Worm (Caenorhabditis elegans): ENCODE measurements around the gene tig-3.

The tig-3 gene

ce11 chrII:15226805-15227204, 24.8 kb downstream of the tig-3 start:
- no peak for TF ChIP-seq B0310.2 (tag; optimal IDR thresholded peaks at IDR 0.05)
- no peak for TF ChIP-seq hnd-1 (tag; optimal IDR thresholded peaks at IDR 0.05)
- TF ChIP-seq pes-1 (GFP tag; IDR thresholded peaks at IDR 0.05) = no peak
- TF ChIP-seq ceh-13 (GFP tag; optimal IDR thresholded peaks at IDR 0.05) = no peak
- TF ChIP-seq hmg-4 (GFP tag; optimal IDR thresholded peaks at IDR 0.05) = no peak
- TF ChIP-seq tra-4 (tag; optimal IDR thresholded peaks at IDR 0.05) = no peak
- no peak for TF ChIP-seq hmbx-1 (tag; optimal IDR thresholded peaks at IDR 0.05)
- no peak for TF ChIP-seq ceh-36 (tag; optimal IDR thresholded peaks at IDR 0.05)
- no peak for TF ChIP-seq ama-1 (optimal IDR thresholded peaks at IDR 0.05)
- no peak for TF ChIP-seq scrt-1 (GFP tag; IDR thresholded peaks at IDR 0.05)
- no peak for TF ChIP-seq flt-1 (GFP tag; IDR thresholded peaks at IDR 0.05)
- TF ChIP-seq tbx-37 (GFP tag; conservative IDR thresholded peaks at IDR 0.05) = no peak
- no peak for TF ChIP-seq ets-7 (tag; optimal IDR thresholded peaks at IDR 0.05)
- TF ChIP-seq tbx-11 (GFP tag; IDR thresholded peaks at IDR 0.05) = no peak
- no peak for TF ChIP-seq F13C5.2 (tag; optimal IDR thresholded peaks at IDR 0.05)
- no peak for TF ChIP-seq aly-1 (tag; optimal IDR thresholded peaks at IDR 0.05)
- no peak for TF ChIP-seq sea-1 (GFP tag; conservative IDR thresholded peaks at IDR 0.05)

ce11 chrII:15226186-15226585, 25.4 kb downstream of the tig-3 start:
- TF ChIP-seq aly-1 (tag; optimal IDR thresholded peaks at IDR 0.05) = peak; percentile 12
- TF ChIP-seq ets-7 (tag; optimal IDR thresholded peaks at IDR 0.05) = no peak

ce11 chrII:15220116-15220515, 31.5 kb downstream of the tig-3 start:
- no peak for TF ChIP-seq ets-7 (tag; optimal IDR thresholded peaks at IDR 0.05)
- TF ChIP-seq sea-1 (GFP tag; conservative IDR thresholded peaks at IDR 0.05) = no peak
- no peak for TF ChIP-seq hmg-4 (GFP tag; optimal IDR thresholded peaks at IDR 0.05)
- no peak for TF ChIP-seq pes-1 (GFP tag; IDR thresholded peaks at IDR 0.05)

ce11 chrII:15219033-15219432, 32.6 kb downstream of the tig-3 start:
- no peak for TF ChIP-seq F13C5.2 (tag; optimal IDR thresholded peaks at IDR 0.05)
- no peak for TF ChIP-seq B0310.2 (tag; optimal IDR thresholded peaks at IDR 0.05)
- no peak for TF ChIP-seq aly-1 (tag; optimal IDR thresholded peaks at IDR 0.05)
- no peak for TF ChIP-seq tbx-11 (GFP tag; IDR thresholded peaks at IDR 0.05)
- TF ChIP-seq hmbx-1 (tag; optimal IDR thresholded peaks at IDR 0.05) = no peak
- no peak for TF ChIP-seq ama-1 (optimal IDR thresholded peaks at IDR 0.05)
- TF ChIP-seq hmg-4 (GFP tag; optimal IDR thresholded peaks at IDR 0.05) = no peak

- TF ChIP-seq tra-4 (tag; optimal IDR thresholded peaks at IDR 0.05) (no peak), ets-7 (tag; optimal IDR thresholded peaks at IDR 0.05) (no peak), F13C5.2 (tag; optimal IDR thresholded peaks at IDR 0.05) (no peak), ceh-13 (GFP tag; optimal IDR thresholded peaks at IDR 0.05) (no peak)
Observed at ce11 chrII:15218609-15219008, 33.0 kb downstream of the tig-3 start.

- no peak for TF ChIP-seq tra-4 (tag; optimal IDR thresholded peaks at IDR 0.05)
- no peak for TF ChIP-seq scrt-1 (GFP tag; IDR thresholded peaks at IDR 0.05)
- peak; percentile 40 for TF ChIP-seq hmg-4 (GFP tag; optimal IDR thresholded peaks at IDR 0.05)
- TF ChIP-seq tbx-11 (GFP tag; IDR thresholded peaks at IDR 0.05) = no peak
- no peak for TF ChIP-seq B0310.2 (tag; optimal IDR thresholded peaks at IDR 0.05)
Observed at ce11 chrII:15217949-15218348, 33.6 kb downstream of the tig-3 start.

ce11 chrII:15213732-15214131, 37.9 kb downstream of the tig-3 start:
- no peak for TF ChIP-seq flt-1 (GFP tag; IDR thresholded peaks at IDR 0.05)
- no peak for TF ChIP-seq hnd-1 (tag; optimal IDR thresholded peaks at IDR 0.05)
- TF ChIP-seq pes-1 (GFP tag; IDR thresholded peaks at IDR 0.05) = no peak
- TF ChIP-seq scrt-1 (GFP tag; IDR thresholded peaks at IDR 0.05) = no peak
- TF ChIP-seq hmg-4 (GFP tag; optimal IDR thresholded peaks at IDR 0.05) = no peak
- no peak for TF ChIP-seq aly-1 (tag; optimal IDR thresholded peaks at IDR 0.05)
- TF ChIP-seq tbx-11 (GFP tag; IDR thresholded peaks at IDR 0.05) = no peak
- TF ChIP-seq sea-1 (GFP tag; conservative IDR thresholded peaks at IDR 0.05) = no peak

- TF ChIP-seq B0310.2 (tag; optimal IDR thresholded peaks at IDR 0.05) (no peak), tbx-37 (GFP tag; conservative IDR thresholded peaks at IDR 0.05) (no peak), aly-1 (tag; optimal IDR thresholded peaks at IDR 0.05) (no peak), ceh-13 (GFP tag; optimal IDR thresholded peaks at IDR 0.05) (no peak), ama-1 (optimal IDR thresholded peaks at IDR 0.05) (no peak), sea-1 (GFP tag; conservative IDR thresholded peaks at IDR 0.05) (no peak), F13C5.2 (tag; optimal IDR thresholded peaks at IDR 0.05) (no peak), tbx-11 (GFP tag; IDR thresholded peaks at IDR 0.05) (no peak), hmg-4 (GFP tag; optimal IDR thresholded peaks at IDR 0.05) (no peak), pes-1 (GFP tag; IDR thresholded peaks at IDR 0.05) (no peak), hnd-1 (tag; optimal IDR thresholded peaks at IDR 0.05) (no peak), hmbx-1 (tag; optimal IDR thresholded peaks at IDR 0.05) (no peak), scrt-1 (GFP tag; IDR thresholded peaks at IDR 0.05) (no peak), flt-1 (GFP tag; IDR thresholded peaks at IDR 0.05) (no peak), ets-7 (tag; optimal IDR thresholded peaks at IDR 0.05) (no peak), ceh-36 (tag; optimal IDR thresholded peaks at IDR 0.05) (no peak), tra-4 (tag; optimal IDR thresholded peaks at IDR 0.05) (no peak)
Observed at ce11 chrII:15212260-15212914, 39.2 kb downstream of the tig-3 start.

ce11 chrII:15209309-15209708, 42.3 kb downstream of the tig-3 start:
- TF ChIP-seq ets-7 (tag; optimal IDR thresholded peaks at IDR 0.05) (no peak), F13C5.2 (tag; optimal IDR thresholded peaks at IDR 0.05) (no peak), tbx-37 (GFP tag; conservative IDR thresholded peaks at IDR 0.05) (no peak), ceh-13 (GFP tag; optimal IDR thresholded peaks at IDR 0.05) (no peak), ama-1 (optimal IDR thresholded peaks at IDR 0.05) (no peak), pes-1 (GFP tag; IDR thresholded peaks at IDR 0.05) (no peak), tra-4 (tag; optimal IDR thresholded peaks at IDR 0.05) (no peak), scrt-1 (GFP tag; IDR thresholded peaks at IDR 0.05) (no peak), hnd-1 (tag; optimal IDR thresholded peaks at IDR 0.05) (no peak)
